Worm (Caenorhabditis elegans) whole organism, L2 larva: ENCODE results near the gene acs-18.

Experiments used
- C34F6.9 ChIP-seq: fragments of 150-350 bp; optimal IDR thresholded peaks from 2 replicates; lab custom pipeline; 2014; ENCODE audit warnings: missing biosample characterization, missing genetic modification characterization
- F13H6.1 ChIP-seq: sonication (generic microtip); optimal IDR thresholded peaks from 2 replicates; lab custom pipeline; 2016; ENCODE audit warnings: missing genetic modification characterization, missing compliant biosample characterization
- R02D3.7 ChIP-seq: fragments of 150-350 bp; optimal IDR thresholded peaks from 2 replicates; lab custom pipeline; 2014; ENCODE audit warnings: missing biosample characterization, missing genetic modification characterization
- Y55F3AM.14 ChIP-seq: fragments of 200-800 bp; sonication (Bioruptor generic); optimal IDR thresholded peaks from 2 replicates; lab custom pipeline; 2018; ENCODE audit warnings: mild to moderate bottlenecking, missing genetic modification characterization, missing compliant biosample characterization
- ZK546.5 ChIP-seq: sonication (generic microtip); optimal IDR thresholded peaks from 2 replicates; lab custom pipeline; 2017; ENCODE audit warnings: missing biosample characterization, missing genetic modification characterization
- alr-1 ChIP-seq: fragments of 150-350 bp; optimal IDR thresholded peaks from 2 replicates; lab custom pipeline; 2014; ENCODE audit warnings: missing biosample characterization, missing genetic modification characterization
- aly-2 ChIP-seq: fragments of 150-350 bp; optimal IDR thresholded peaks from 2 replicates; lab custom pipeline; 2014; ENCODE audit warnings: missing biosample characterization, missing genetic modification characterization
- ama-1 ChIP-seq: fragments of 150-350 bp; optimal IDR thresholded peaks from 2 replicates; lab custom pipeline; 2018; ENCODE audit warnings: inconsistent platforms
- ceh-16 ChIP-seq: fragments of 150-350 bp; optimal IDR thresholded peaks from 2 replicates; lab custom pipeline; 2014; ENCODE audit warnings: missing biosample characterization, missing genetic modification characterization
- crh-2 ChIP-seq: sonication (generic microtip); optimal IDR thresholded peaks from 2 replicates; lab custom pipeline; 2017; ENCODE audit warnings: missing biosample characterization, missing genetic modification characterization
- elt-3 ChIP-seq: sonication (generic microtip); optimal IDR thresholded peaks from 2 replicates; lab custom pipeline; 2017; ENCODE audit warnings: missing biosample characterization, missing genetic modification characterization
- fos-1 ChIP-seq: fragments of 150-350 bp; optimal IDR thresholded peaks from 2 replicates; lab custom pipeline; 2014; ENCODE audit warnings: missing biosample characterization, missing genetic modification characterization
- lin-11 ChIP-seq: fragments of 150-350 bp; sonication (generic microtip); optimal IDR thresholded peaks from 2 replicates; lab custom pipeline; 2014; ENCODE audit warnings: missing biosample characterization, missing genetic modification characterization, inconsistent platforms, mixed read lengths
- lin-13 ChIP-seq: fragments of 150-350 bp; optimal IDR thresholded peaks from 2 replicates; lab custom pipeline; 2014; ENCODE audit warnings: missing biosample characterization, missing genetic modification reagents, missing genetic modification characterization
- mab-5 ChIP-seq: fragments of 150-350 bp; optimal IDR thresholded peaks from 2 replicates; lab custom pipeline; 2014; ENCODE audit warnings: missing biosample characterization, missing genetic modification characterization
- mbf-1 ChIP-seq: sonication (generic microtip); optimal IDR thresholded peaks from 2 replicates; lab custom pipeline; 2017; ENCODE audit warnings: missing biosample characterization, missing genetic modification characterization
- mdl-1 ChIP-seq, 2 experiments: fragments of 150-350 bp in 1 of 2; sonication (generic microtip) in 1 of 2; optimal IDR thresholded peaks; 2 replicates each; lab custom pipeline; 2017; ENCODE audit warnings: missing biosample characterization in 2 of 2, missing genetic modification characterization in 2 of 2
- nhr-10 ChIP-seq: sonication (generic microtip); optimal IDR thresholded peaks from 2 replicates; lab custom pipeline; 2017; ENCODE audit warnings: missing biosample characterization, missing genetic modification characterization
- nhr-11 ChIP-seq: fragments of 150-350 bp; optimal IDR thresholded peaks from 2 replicates; lab custom pipeline; 2014; ENCODE audit warnings: missing biosample characterization, missing genetic modification characterization
- nhr-12 ChIP-seq: fragments of 150-350 bp; optimal IDR thresholded peaks from 2 replicates; lab custom pipeline; 2014; ENCODE audit warnings: missing biosample characterization, missing genetic modification characterization
- nhr-21 ChIP-seq: fragments of 150-350 bp; optimal IDR thresholded peaks from 2 replicates; lab custom pipeline; 2014; ENCODE audit warnings: missing biosample characterization, missing genetic modification characterization
- nhr-23 ChIP-seq: fragments of 150-350 bp; optimal IDR thresholded peaks from 2 replicates; lab custom pipeline; 2014; ENCODE audit warnings: missing biosample characterization, missing genetic modification reagents, missing genetic modification characterization
- nhr-237 ChIP-seq: fragments of 150-350 bp; optimal IDR thresholded peaks from 2 replicates; lab custom pipeline; 2014; ENCODE audit warnings: missing biosample characterization, missing genetic modification characterization
- nhr-6 ChIP-seq: fragments of 150-350 bp; optimal IDR thresholded peaks from 2 replicates; lab custom pipeline; 2014; ENCODE audit warnings: missing biosample characterization, missing genetic modification characterization
- nhr-77 ChIP-seq: fragments of 150-350 bp; optimal IDR thresholded peaks from 2 replicates; lab custom pipeline; 2014; ENCODE audit warnings: missing biosample characterization, missing genetic modification characterization
- sma-9 ChIP-seq, 2 experiments: fragments of 150-350 bp in 1 of 2; sonication (generic microtip) in 1 of 2; optimal IDR thresholded peaks; 2 replicates each; lab custom pipeline; 2014 to 2016; ENCODE audit warnings: missing genetic modification characterization in 2 of 2, mild to moderate bottlenecking in 1 of 2, missing biosample characterization in 1 of 2, missing compliant biosample characterization in 1 of 2, missing genetic modification reagents in 1 of 2, moderate library complexity in 1 of 2
- snpc-4 ChIP-seq: fragments of 150-350 bp; optimal IDR thresholded peaks from 2 replicates; lab custom pipeline; 2014; ENCODE audit warnings: missing biosample characterization, missing genetic modification characterization
- unc-39 ChIP-seq: fragments of 150-350 bp; optimal IDR thresholded peaks from 2 replicates; lab custom pipeline; 2014; ENCODE audit warnings: missing biosample characterization, missing genetic modification characterization
- unc-55 ChIP-seq: fragments of 150-350 bp; sonication (generic microtip); optimal IDR thresholded peaks from 3 replicates; lab custom pipeline; 2014; ENCODE audit warnings: missing biosample characterization, missing genetic modification reagents, missing genetic modification characterization
- unc-62 ChIP-seq: fragments of 150-350 bp; optimal IDR thresholded peaks from 2 replicates; lab custom pipeline; 2014; ENCODE audit warnings: missing biosample characterization, missing genetic modification reagents, missing genetic modification characterization
- zag-1 ChIP-seq: fragments of 150-350 bp; optimal IDR thresholded peaks from 2 replicates; lab custom pipeline; 2014; ENCODE audit warnings: missing biosample characterization, missing genetic modification characterization
- ztf-1 ChIP-seq: fragments of 200-800 bp; sonication (Bioruptor generic); conservative IDR thresholded peaks from 2 replicates; pipeline ENCODE4 v1.3.6; 2022; ENCODE audit warnings: missing genetic modification characterization, missing compliant biosample characterization
- ztf-4 ChIP-seq: fragments of 150-350 bp; optimal IDR thresholded peaks from 2 replicates; lab custom pipeline; 2014; ENCODE audit warnings: missing biosample characterization, missing genetic modification characterization

acs-18 gene

ce11 chrIV:10284194-10284910, 29.1 kb downstream of the acs-18 start, which contains the start of gene rad-51 (continued):
- TF ChIP-seq lin-11 (tag; lab: Kevin White, UChicago) (peak; percentile 46), R02D3.7 (tag; lab: Kevin White, UChicago) (no peak), nhr-11 (tag; lab: Kevin White, UChicago) (no peak), elt-3 (tag; lab: Kevin White, UChicago) (no peak), snpc-4 (no peak), unc-55 (peak; percentile 52), F13H6.1 (tag; lab: Kevin White, UChicago) (no peak), ZK546.5 (tag; lab: Kevin White, UChicago) (no peak), nhr-10 (tag; lab: Kevin White, UChicago) (no peak), nhr-23 (tag; lab: Kevin White, UChicago) (no peak), nhr-77 (tag; lab: Kevin White, UChicago) (no peak), C34F6.9 (tag; lab: Kevin White, UChicago) (peak; percentile 75), nhr-12 (tag; lab: Kevin White, UChicago) (no peak), lin-13 (GFP tag; lab: Kevin White, UChicago) (peak; percentile 53), mab-5 (tag; lab: Kevin White, UChicago) (no peak)

- TF ChIP-seq zag-1 (tag; lab: Kevin White, UChicago): no peak
- TF ChIP-seq fos-1: peak; percentile 47
These were observed 32.0 kb downstream of the acs-18 start, which contains the start of gene thk-1 for ce11 chrIV:10281482-10281881. Gene thk-1 (minus strand): TSS chrIV:10281582.

ce11 chrIV:10277716-10278115, 35.7 kb downstream of the acs-18 start, which contains the start of gene Y43C5A.4:
Gene Y43C5A.4 (plus strand): TSS chrIV:10278016.
- TF ChIP-seq ceh-16 (tag; lab: Kevin White, UChicago): no peak
- no peak for TF ChIP-seq fos-1
- TF ChIP-seq nhr-6 (tag; lab: Kevin White, UChicago): no peak
- TF ChIP-seq mbf-1 (tag; lab: Kevin White, UChicago): no peak
- TF ChIP-seq crh-2 (tag; lab: Kevin White, UChicago): no peak
- no peak for TF ChIP-seq nhr-11 (tag; lab: Kevin White, UChicago)
- TF ChIP-seq aly-2 (tag; lab: Kevin White, UChicago): no peak
- TF ChIP-seq ama-1 (lab: Kevin White, UChicago): no peak
- TF ChIP-seq nhr-237 (tag; lab: Kevin White, UChicago): no peak
- no peak for TF ChIP-seq R02D3.7 (tag; lab: Kevin White, UChicago)
- TF ChIP-seq ZK546.5 (tag; lab: Kevin White, UChicago): no peak
- TF ChIP-seq nhr-12 (tag; lab: Kevin White, UChicago): no peak
- TF ChIP-seq ztf-4 (tag; lab: Kevin White, UChicago): no peak
- no peak for TF ChIP-seq ztf-1 (GFP tag; lab: Robert Waterston, UW)

ce11 chrIV:10276960-10277359, 36.5 kb downstream of the acs-18 start, which contains the start of gene Y43C5A.7:
Gene Y43C5A.7 (plus strand): TSS chrIV:10277260.
- TF ChIP-seq nhr-21 (no peak), unc-62 (GFP tag; lab: Kevin White, UChicago) (no peak), zag-1 (tag; lab: Kevin White, UChicago) (no peak), alr-1 (tag; lab: Kevin White, UChicago) (no peak), ztf-4 (tag; lab: Kevin White, UChicago) (no peak), C34F6.9 (tag; lab: Kevin White, UChicago) (no peak), nhr-6 (tag; lab: Kevin White, UChicago) (no peak), unc-39 (tag; lab: Kevin White, UChicago) (no peak), nhr-10 (tag; lab: Kevin White, UChicago) (no peak), Y55F3AM.14 (no peak), sma-9 (GFP tag; optimal IDR thresholded peaks at IDR 0.05; lab: Kevin White, UChicago) (no peak), sma-9 (tag; optimal IDR thresholded peaks at IDR 0.05; lab: Kevin White, UChicago) (no peak), mdl-1 (tag; optimal IDR thresholded peaks at IDR 0.05; lab: Kevin White, UChicago) (no peak)
- TF ChIP-seq, all 48 proteins: peak for 0

ce11 chrIV:10275050-10275449, 38.4 kb downstream of the acs-18 start:
- TF ChIP-seq elt-3 (tag; lab: Kevin White, UChicago): no peak
- no peak for TF ChIP-seq unc-62 (GFP tag; lab: Kevin White, UChicago)
